Worm (Caenorhabditis elegans) whole organism, late embryonic: ENCODE measurements around the gene ZC204.17.

Experiments used
- C38D4.7 ChIP-seq: fragments of 200-800 bp; sonication (Bioruptor generic); optimal IDR thresholded peaks from 2 replicates; lab custom pipeline; 2018; ENCODE audit warnings: mild to moderate bottlenecking, missing genetic modification characterization, moderate library complexity, missing compliant biosample characterization
- K02D7.2 ChIP-seq: sonication (generic microtip); optimal IDR thresholded peaks from 2 replicates; lab custom pipeline; 2017; ENCODE audit warnings: mild to moderate bottlenecking, missing genetic modification characterization, missing compliant biosample characterization
- K09A11.1 ChIP-seq: sonication (generic microtip); optimal IDR thresholded peaks from 2 replicates; lab custom pipeline; 2017; ENCODE audit warnings: antibody characterized with exemption, mild to moderate bottlenecking, missing genetic modification characterization, missing compliant biosample characterization; ENCODE audit not compliant: insufficient read depth
- Y22D7AL.16 ChIP-seq: sonication (generic microtip); optimal IDR thresholded peaks from 2 replicates; lab custom pipeline; 2016; ENCODE audit warnings: missing genetic modification characterization, missing compliant biosample characterization
- ahr-1 ChIP-seq: sonication (generic microtip); optimal IDR thresholded peaks from 2 replicates; lab custom pipeline; 2016; ENCODE audit warnings: missing genetic modification characterization, missing compliant biosample characterization
- ceh-18 ChIP-seq: sonication (generic microtip); optimal IDR thresholded peaks from 2 replicates; lab custom pipeline; 2016; ENCODE audit warnings: missing genetic modification characterization, missing compliant biosample characterization
- ceh-34 ChIP-seq: sonication (generic microtip); optimal IDR thresholded peaks from 2 replicates; lab custom pipeline; 2016; ENCODE audit warnings: mild to moderate bottlenecking, missing genetic modification characterization, missing compliant biosample characterization
- ceh-45 ChIP-seq: fragments of 200-800 bp; sonication (Bioruptor generic); IDR thresholded peaks from 2 replicates; pipeline ENCODE4 v1.3.6; 2022; ENCODE audit warnings: missing genetic modification reagents, missing genetic modification characterization, missing compliant biosample characterization
- ceh-48 ChIP-seq: sonication (generic microtip); optimal IDR thresholded peaks from 2 replicates; lab custom pipeline; 2016; ENCODE audit warnings: missing genetic modification characterization, inconsistent platforms, missing compliant biosample characterization
- ceh-6 ChIP-seq: fragments of 200-800 bp; sonication (Bioruptor generic); optimal IDR thresholded peaks from 2 replicates; lab custom pipeline; 2018; ENCODE audit warnings: mild to moderate bottlenecking, missing genetic modification characterization, missing compliant biosample characterization
- che-1 ChIP-seq: sonication (generic microtip); optimal IDR thresholded peaks from 2 replicates; lab custom pipeline; 2016; ENCODE audit warnings: mild to moderate bottlenecking, missing genetic modification characterization, missing compliant biosample characterization
- dmd-4 ChIP-seq: sonication (generic microtip); optimal IDR thresholded peaks from 2 replicates; lab custom pipeline; 2016; ENCODE audit warnings: borderline replicate concordance, missing genetic modification characterization, missing compliant biosample characterization
- dve-1 ChIP-seq: sonication (generic microtip); optimal IDR thresholded peaks from 2 replicates; lab custom pipeline; 2017; ENCODE audit warnings: antibody characterized with exemption, mild to moderate bottlenecking, missing genetic modification characterization, missing compliant biosample characterization
- fkh-6 ChIP-seq: sonication (generic microtip); optimal IDR thresholded peaks from 2 replicates; lab custom pipeline; 2016; ENCODE audit warnings: missing genetic modification characterization, missing compliant biosample characterization
- hlh-15 ChIP-seq: sonication (generic microtip); optimal IDR thresholded peaks from 2 replicates; lab custom pipeline; 2016; ENCODE audit warnings: missing genetic modification characterization, missing compliant biosample characterization
- hlh-8 ChIP-seq: sonication (generic microtip); optimal IDR thresholded peaks from 2 replicates; lab custom pipeline; 2016; ENCODE audit warnings: missing genotype, missing genetic modification characterization, missing compliant biosample characterization
- lim-6 ChIP-seq: sonication (generic microtip); optimal IDR thresholded peaks from 2 replicates; lab custom pipeline; 2016; ENCODE audit warnings: missing genetic modification characterization, missing compliant biosample characterization
- madf-2 ChIP-seq: sonication (generic microtip); optimal IDR thresholded peaks from 2 replicates; lab custom pipeline; 2017; ENCODE audit warnings: missing genetic modification characterization, missing compliant biosample characterization
- mec-3 ChIP-seq: sonication (generic microtip); optimal IDR thresholded peaks from 2 replicates; lab custom pipeline; 2016; ENCODE audit warnings: borderline replicate concordance, missing genetic modification characterization, missing compliant biosample characterization
- nhr-11 ChIP-seq: fragments of 150-350 bp; optimal IDR thresholded peaks from 2 replicates; lab custom pipeline; 2014; ENCODE audit warnings: missing biosample characterization, missing genetic modification characterization
- nhr-232 ChIP-seq: sonication (generic microtip); optimal IDR thresholded peaks from 2 replicates; lab custom pipeline; 2016; ENCODE audit warnings: missing genetic modification characterization, missing compliant biosample characterization
- npax-4 ChIP-seq: sonication (generic microtip); optimal IDR thresholded peaks from 2 replicates; lab custom pipeline; 2016; ENCODE audit warnings: missing genetic modification characterization, missing compliant biosample characterization
- odd-2 ChIP-seq: sonication (generic microtip); optimal IDR thresholded peaks from 2 replicates; lab custom pipeline; 2017; ENCODE audit warnings: antibody characterized with exemption, mild to moderate bottlenecking, missing genetic modification characterization, missing compliant biosample characterization
- pag-3 ChIP-seq: sonication (generic microtip); optimal IDR thresholded peaks from 2 replicates; lab custom pipeline; 2016; ENCODE audit warnings: missing compliant biosample characterization, missing genetic modification characterization, borderline replicate concordance
- pat-9 ChIP-seq: fragments of 200-800 bp; sonication (Bioruptor generic); optimal IDR thresholded peaks from 2 replicates; lab custom pipeline; 2018; ENCODE audit warnings: mild to moderate bottlenecking, missing genetic modification characterization, moderate library complexity, missing compliant biosample characterization
- pha-4 ChIP-seq: fragments of 150-350 bp; optimal IDR thresholded peaks from 2 replicates; lab custom pipeline; 2018; ENCODE audit warnings: missing biosample characterization, missing genetic modification reagents, missing genetic modification characterization
- pros-1 ChIP-seq: fragments of 150-350 bp; optimal IDR thresholded peaks from 2 replicates; lab custom pipeline; 2014; ENCODE audit warnings: missing biosample characterization, missing genetic modification reagents, missing genetic modification characterization
- ref-2 ChIP-seq: sonication (generic microtip); optimal IDR thresholded peaks from 2 replicates; lab custom pipeline; 2016; ENCODE audit warnings: missing genetic modification characterization, missing compliant biosample characterization
- rnt-1 ChIP-seq: sonication (generic microtip); optimal IDR thresholded peaks from 2 replicates; lab custom pipeline; 2016; ENCODE audit warnings: missing genetic modification characterization, missing compliant biosample characterization
- sdc-2 ChIP-seq: sonication (generic microtip); optimal IDR thresholded peaks from 2 replicates; lab custom pipeline; 2016; ENCODE audit warnings: missing genotype, missing genetic modification characterization, missing compliant biosample characterization
- sox-2 ChIP-seq: fragments of 200-800 bp; sonication (Bioruptor generic); IDR thresholded peaks from 2 replicates; pipeline ENCODE4 v1.3.6; 2022; ENCODE audit warnings: missing genetic modification reagents, missing genetic modification characterization, missing compliant biosample characterization
- sox-4 ChIP-seq: sonication (generic microtip); optimal IDR thresholded peaks from 2 replicates; lab custom pipeline; 2017; ENCODE audit warnings: mild to moderate bottlenecking, missing genetic modification characterization, inconsistent platforms, missing compliant biosample characterization
- unc-3 ChIP-seq, 2 experiments: fragments of 200-800 bp in 1 of 2; sonication (Bioruptor generic) in 1 of 2; sonication (generic microtip) in 1 of 2; conservative IDR thresholded peaks in 1 of 2; optimal IDR thresholded peaks in 1 of 2; 2 replicates each; pipeline versions ENCODE4 v1.3.6 to Lab custom; 2016 to 2022; ENCODE audit warnings: missing compliant biosample characterization in 2 of 2, missing genetic modification characterization in 2 of 2, missing genetic modification reagents in 1 of 2
- unc-42 ChIP-seq: sonication (generic microtip); optimal IDR thresholded peaks from 2 replicates; lab custom pipeline; 2016; ENCODE audit warnings: missing genotype, missing genetic modification characterization, missing compliant biosample characterization
- unc-55 ChIP-seq: sonication (generic microtip); optimal IDR thresholded peaks from 2 replicates; lab custom pipeline; 2017; ENCODE audit warnings: missing biosample characterization, missing genetic modification reagents, missing genetic modification characterization
- ztf-16 ChIP-seq: sonication (generic microtip); optimal IDR thresholded peaks from 2 replicates; lab custom pipeline; 2017; ENCODE audit warnings: missing genetic modification characterization, missing compliant biosample characterization

The ZC204.17 gene

DNA sequence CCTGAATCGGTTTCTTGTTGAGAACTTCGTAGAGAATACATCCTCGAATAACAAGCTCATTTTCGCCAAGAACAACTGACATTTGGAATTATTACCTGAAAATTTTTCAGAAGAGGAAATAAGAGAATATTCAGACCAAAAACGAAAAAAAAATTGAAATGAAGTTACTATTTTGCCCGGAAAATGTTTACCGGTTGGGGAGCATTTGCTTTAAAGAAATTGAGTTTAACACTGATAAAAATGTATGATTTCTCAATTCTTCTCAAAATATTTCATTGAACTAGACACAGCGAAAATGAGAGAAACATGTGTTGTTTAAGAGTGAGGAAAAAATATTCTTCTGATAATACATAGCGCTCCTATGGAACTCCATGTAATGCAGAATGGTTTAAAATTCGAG is 29.7 kb downstream of the ZC204.17 start, which contains the start of gene fbxa-165:
fbxa-165 (minus strand) TSS at position 101 of the 400 bp plus-strand sequence.
- TF ChIP-seq Y22D7AL.16 (no peak), ref-2 (tag; lab: Kevin White, UChicago) (no peak), nhr-11 (tag; lab: Kevin White, UChicago) (no peak), ahr-1 (tag; lab: Kevin White, UChicago) (no peak), ceh-48 (tag; lab: Kevin White, UChicago) (no peak), unc-42 (tag; lab: Kevin White, UChicago) (no peak), pha-4 (tag; lab: Kevin White, UChicago) (no peak), ceh-6 (GFP tag; lab: Kevin White, UChicago) (no peak), C38D4.7 (GFP tag; lab: Kevin White, UChicago) (no peak), hlh-8 (no peak), ceh-18 (tag; lab: Kevin White, UChicago) (no peak)

ce11 chrII:1613972-1614371 is 32.1 kb downstream of the ZC204.17 start, which contains the start of gene fbxa-164:
Gene fbxa-164, minus strand, starts transcription at chrII:1614072.
- no peak for TF ChIP-seq rnt-1 (tag; lab: Kevin White, UChicago)
- TF ChIP-seq madf-2, result no peak
- no peak for TF ChIP-seq dve-1 (tag; lab: Kevin White, UChicago)
- TF ChIP-seq K09A11.1, result no peak
- TF ChIP-seq odd-2 (tag; lab: Kevin White, UChicago), result no peak
- TF ChIP-seq sox-2 (GFP tag; lab: Robert Waterston, UW), result no peak
- no peak for TF ChIP-seq nhr-11 (tag; lab: Kevin White, UChicago)
- TF ChIP-seq hlh-15 (tag; lab: Kevin White, UChicago), result no peak
- no peak for TF ChIP-seq pat-9 (tag; lab: Kevin White, UChicago)
- no peak for TF ChIP-seq sdc-2 (tag; lab: Kevin White, UChicago)
- TF ChIP-seq dmd-4 (tag; lab: Kevin White, UChicago), result no peak
- no peak for TF ChIP-seq mec-3
- TF ChIP-seq hlh-8, result no peak
- no peak for TF ChIP-seq ceh-6 (GFP tag; lab: Kevin White, UChicago)
- TF ChIP-seq K02D7.2 (tag; lab: Kevin White, UChicago), result no peak
- TF ChIP-seq npax-4, result no peak

DNA sequence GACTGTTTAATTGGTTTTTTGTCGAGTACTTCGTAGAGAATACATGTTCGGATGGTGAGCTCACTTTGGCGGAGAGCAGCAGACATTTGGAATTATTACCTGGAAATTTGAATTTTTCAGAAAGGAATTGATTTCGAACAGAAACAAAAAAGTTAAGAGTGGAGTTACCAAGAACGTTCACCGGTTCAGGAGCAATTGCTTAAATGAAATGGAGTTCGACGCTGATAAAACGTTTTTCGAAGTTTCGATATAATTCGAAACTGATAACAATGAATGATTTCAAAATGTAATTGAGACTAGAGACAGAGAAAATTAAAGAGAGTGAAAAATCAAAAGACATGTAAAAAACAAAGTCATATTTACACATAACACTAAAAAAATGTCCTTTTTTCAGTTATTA is 35.5 kb downstream of the ZC204.17 start, which contains the start of gene fbxa-163:
fbxa-163 (minus strand) TSS at position 101 of the 400 bp plus-strand sequence.
- TF ChIP-seq nhr-11 (tag; lab: Kevin White, UChicago) (no peak), che-1 (tag; lab: Kevin White, UChicago) (no peak), K02D7.2 (tag; lab: Kevin White, UChicago) (no peak), sox-2 (GFP tag; lab: Robert Waterston, UW) (no peak), lim-6 (tag; lab: Kevin White, UChicago) (no peak), ceh-18 (tag; lab: Kevin White, UChicago) (no peak), pag-3 (no peak), ceh-45 (GFP tag; lab: Robert Waterston, UW) (no peak), Y22D7AL.16 (no peak), fkh-6 (tag; lab: Kevin White, UChicago) (no peak), unc-55 (GFP tag; lab: Kevin White, UChicago) (no peak), ceh-34 (no peak), nhr-232 (tag; lab: Kevin White, UChicago) (no peak), sox-4 (tag; lab: Kevin White, UChicago) (no peak), K09A11.1 (no peak)

- TF ChIP-seq unc-3 (GFP tag; conservative IDR thresholded peaks at IDR 0.05; lab: Robert Waterston, UW) (no peak), unc-3 (tag; optimal IDR thresholded peaks at IDR 0.05; lab: Kevin White, UChicago) (no peak), pros-1 (tag; lab: Kevin White, UChicago) (no peak), ztf-16 (tag; lab: Kevin White, UChicago) (no peak), npax-4 (no peak)
These were observed 37.2 kb downstream of the ZC204.17 start for ce11 chrII:1608915-1609314.
